Worm (Caenorhabditis elegans) whole organism, L1 larva: ENCODE results near the gene T28A8.4.

Source experiments
- dpl-1 ChIP-seq, 3 experiments: fragments of 150-350 bp in 2 of 3; sonication (generic microtip) in 1 of 3; optimal IDR thresholded peaks; 2 replicates each; lab custom pipeline; 2014 to 2017; ENCODE audit warnings: missing biosample characterization in 3 of 3, missing genetic modification characterization in 3 of 3, missing genetic modification reagents in 3 of 3
- hpl-2 ChIP-seq: fragments of 150-350 bp; optimal IDR thresholded peaks from 2 replicates; lab custom pipeline; 2014; ENCODE audit warnings: missing biosample characterization, missing genetic modification reagents, missing genetic modification characterization
- mep-1 ChIP-seq: fragments of 150-350 bp; optimal IDR thresholded peaks from 2 replicates; lab custom pipeline; 2014; ENCODE audit warnings: missing biosample characterization, missing genetic modification characterization
- nhr-28 ChIP-seq: fragments of 150-350 bp; optimal IDR thresholded peaks from 2 replicates; lab custom pipeline; 2014; ENCODE audit warnings: missing biosample characterization, missing genetic modification characterization
- nhr-76 ChIP-seq: sonication (generic microtip); optimal IDR thresholded peaks from 2 replicates; lab custom pipeline; 2017; ENCODE audit warnings: missing biosample characterization, missing genetic modification characterization
- skn-1 ChIP-seq: fragments of 150-350 bp; optimal IDR thresholded peaks from 2 replicates; lab custom pipeline; 2014; ENCODE audit warnings: missing biosample characterization, missing genetic modification characterization
- sox-4 ChIP-seq: sonication (generic microtip); optimal IDR thresholded peaks from 2 replicates; lab custom pipeline; 2016; ENCODE audit warnings: missing genetic modification characterization, missing compliant biosample characterization
- unc-62 ChIP-seq: fragments of 150-350 bp; optimal IDR thresholded peaks from 2 replicates; lab custom pipeline; 2014; ENCODE audit warnings: missing biosample characterization, missing genetic modification reagents, missing genetic modification characterization

DNA sequence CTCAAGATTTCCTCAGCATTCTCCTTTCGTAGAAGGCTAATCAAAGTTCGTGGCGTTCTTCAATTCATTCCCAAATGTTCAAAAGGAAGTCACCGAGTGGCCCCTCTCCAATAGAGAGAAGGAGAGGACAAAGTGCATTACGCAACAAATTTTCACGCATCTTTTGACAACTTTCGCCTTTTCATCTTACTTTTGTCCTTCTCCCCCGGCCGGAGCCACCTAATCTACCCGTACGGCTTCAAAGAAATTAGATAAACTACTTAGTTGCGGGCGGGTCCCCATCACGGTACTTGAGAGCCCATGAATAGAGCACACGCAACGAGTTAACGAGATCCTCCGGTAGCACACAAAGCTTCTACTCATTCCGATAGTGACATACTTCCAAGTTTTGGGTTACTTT lies 23.2 kb downstream of the T28A8.4 start:
- TF ChIP-seq hpl-2 (GFP tag; lab: Kevin White, UChicago): no peak
- TF ChIP-seq dpl-1 (GFP tag; optimal IDR thresholded peaks at IDR 0.05; lab: Kevin White, UChicago): no peak
- TF ChIP-seq skn-1: no peak
- TF ChIP-seq unc-62 (GFP tag; lab: Kevin White, UChicago): no peak
- TF ChIP-seq nhr-76: no peak
- no peak for TF ChIP-seq nhr-28 (tag; lab: Kevin White, UChicago)
- no peak for TF ChIP-seq sox-4 (tag; lab: Kevin White, UChicago)
- TF ChIP-seq mep-1 (tag; lab: Kevin White, UChicago): no peak
